Fruit fly (Drosophila melanogaster): Measurements from ENCODE around the gene Proc.
A peak's percentile ranks its signal among the peaks of the same experiment; 100 is the strongest.

Gene Proc

DNA sequence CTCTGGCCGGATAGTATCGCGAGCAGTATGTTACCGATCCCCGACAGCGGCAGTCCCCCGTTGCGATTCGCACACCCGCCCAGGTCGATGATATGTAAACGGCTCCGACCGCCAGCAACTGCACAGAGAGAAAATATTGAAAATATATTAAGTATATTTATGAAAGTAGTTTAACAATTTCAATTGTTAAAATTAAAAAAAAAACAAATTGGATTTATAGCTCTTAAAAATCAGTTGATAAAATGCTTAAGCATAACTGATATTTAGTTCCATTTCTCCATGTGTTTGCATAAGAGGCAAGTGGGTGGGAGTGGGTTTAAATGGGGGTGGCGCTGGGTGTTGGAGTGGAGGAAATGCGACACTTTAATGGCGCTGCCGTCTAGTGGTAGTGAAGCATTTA, 21.8 kb downstream of the Proc start (continued):
- TF ChIP-seq CG17829 (tag; optimal IDR thresholded peaks at IDR 0.05), result no peak
- no peak for TF ChIP-seq CG7271 (tag; optimal IDR thresholded peaks at IDR 0.05)
- no peak for TF ChIP-seq Mes4 (GFP tag; optimal IDR thresholded peaks at IDR 0.05)
- TF ChIP-seq CG30403 (GFP tag; optimal IDR thresholded peaks at IDR 0.05), result no peak
- peak; percentile 9 for TF ChIP-seq Hmr (GFP tag; optimal IDR thresholded peaks at IDR 0.05)
- TF ChIP-seq trh (GFP tag; optimal IDR thresholded peaks at IDR 0.05), result no peak
- TF ChIP-seq Fer1 (GFP tag; optimal IDR thresholded peaks at IDR 0.05), result peak; percentile 59
- TF ChIP-seq HLH54F (GFP tag; optimal IDR thresholded peaks at IDR 0.05), result no peak
- peak; percentile 47 for TF ChIP-seq CG7839 (tag; optimal IDR thresholded peaks at IDR 0.05)
- no peak for TF ChIP-seq sug (tag; optimal IDR thresholded peaks at IDR 0.05)
- 0 out of 2 replicates have a peak, but pooled peaks have one; percentile 8 for TF ChIP-seq E2f2 (GFP tag; IDR thresholded peaks at IDR 0.05)
- no peak for TF ChIP-seq CG14710 (tag; optimal IDR thresholded peaks at IDR 0.05)
- no peak for TF ChIP-seq CG33213 (GFP tag; optimal IDR thresholded peaks at IDR 0.05)
- no peak for TF ChIP-seq dmrt11E (tag; optimal IDR thresholded peaks at IDR 0.05)

DNA sequence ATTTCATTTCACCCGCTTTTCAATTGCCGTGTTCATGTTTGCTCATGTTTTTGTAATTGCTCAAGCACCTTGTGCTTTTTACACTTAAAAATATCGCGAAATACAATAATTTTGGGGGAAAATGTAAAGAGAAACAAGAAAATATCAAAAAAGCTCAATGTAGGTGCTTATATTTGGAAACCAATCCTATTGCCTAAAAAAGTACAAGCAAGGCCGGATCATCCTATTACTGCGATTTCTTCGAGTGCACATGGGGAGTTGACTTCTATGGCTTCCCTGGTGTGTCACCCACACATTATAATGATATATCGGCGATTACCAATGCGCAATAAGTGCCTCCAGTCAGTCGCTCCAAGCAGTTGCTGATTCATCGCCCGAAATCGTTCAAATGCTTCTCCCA, 30.0 kb downstream of the Proc start:
- TF ChIP-seq stwl (tag; optimal IDR thresholded peaks at IDR 0.05), result no peak
- TF ChIP-seq Scr (GFP tag; IDR thresholded peaks at IDR 0.05; ENCODE audit: partially characterized antibody), result no peak
- no peak for TF ChIP-seq CG11093 (GFP tag; IDR thresholded peaks at IDR 0.05)
- 0 out of 2 replicates have a peak, but pooled peaks have one; percentile 38 for TF ChIP-seq CG17328 (GFP tag; IDR thresholded peaks at IDR 0.05)
- TF ChIP-seq gem (tag; optimal IDR thresholded peaks at IDR 0.05), result peak; percentile 24
- no peak for TF ChIP-seq Aef1 (GFP tag; IDR thresholded peaks at IDR 0.05)
- peak; percentile 2 for TF ChIP-seq CG2120 (GFP tag; optimal IDR thresholded peaks at IDR 0.05)
- no peak for TF ChIP-seq Lhr (GFP tag; optimal IDR thresholded peaks at IDR 0.05)
- TF ChIP-seq tna (GFP tag; IDR thresholded peaks at IDR 0.05; ENCODE audit: partially characterized antibody), result no peak
- peak; percentile 23 for TF ChIP-seq lab (GFP tag; optimal IDR thresholded peaks at IDR 0.05)
- no peak for TF ChIP-seq Oli (tag; optimal IDR thresholded peaks at IDR 0.05)
- no peak for TF ChIP-seq otp (GFP tag; IDR thresholded peaks at IDR 0.05)
- no peak for TF ChIP-seq tap (tag; optimal IDR thresholded peaks at IDR 0.05)
- TF ChIP-seq jing (GFP tag; optimal IDR thresholded peaks at IDR 0.05), result no peak
- no peak for TF ChIP-seq dmrt11E (tag; optimal IDR thresholded peaks at IDR 0.05)
- TF ChIP-seq bigmax (GFP tag; optimal IDR thresholded peaks at IDR 0.05), result no peak
- TF ChIP-seq klu (GFP tag; IDR thresholded peaks at IDR 0.05), result no peak
- peak; percentile 7 for TF ChIP-seq CG18599 (GFP tag; optimal IDR thresholded peaks at IDR 0.05)
- peak; percentile 26; the same call in 1 of the 3 replicates for TF ChIP-seq dysf (GFP tag; IDR thresholded peaks at IDR 0.05)
- TF ChIP-seq bowl (GFP tag; IDR thresholded peaks at IDR 0.05), result no peak
- no peak for TF ChIP-seq CG3995 (GFP tag; optimal IDR thresholded peaks at IDR 0.05)
- TF ChIP-seq ase (GFP tag; IDR thresholded peaks at IDR 0.05), result no peak
- TF ChIP-seq CkIIα-i1 (GFP tag; IDR thresholded peaks at IDR 0.05), result no peak
- TF ChIP-seq zen2 (GFP tag; IDR thresholded peaks at IDR 0.05; ENCODE audit: partially characterized antibody), result no peak
- TF ChIP-seq sob (GFP tag; IDR thresholded peaks at IDR 0.05), result no peak
- no peak for TF ChIP-seq NK7.1 (GFP tag; optimal IDR thresholded peaks at IDR 0.05)
- peak in 1 of 2 experiments; percentile 12 for TF ChIP-seq Hr51 (GFP tag; optimal IDR thresholded peaks at IDR 0.05)
- TF ChIP-seq MESR4 (GFP tag; optimal IDR thresholded peaks at IDR 0.05), result no peak
- TF ChIP-seq sug (tag; optimal IDR thresholded peaks at IDR 0.05), result no peak
- TF ChIP-seq CG6791 (GFP tag; IDR thresholded peaks at IDR 0.05; ENCODE audit: partially characterized antibody), result no peak
- TF ChIP-seq CG15479 (GFP tag; optimal IDR thresholded peaks at IDR 0.05), result no peak
- no peak for TF ChIP-seq CG12391 (tag; optimal IDR thresholded peaks at IDR 0.05)
- 0 out of 2 replicates have a peak, but pooled peaks have one; percentile 16 for TF ChIP-seq CG6689 (GFP tag; IDR thresholded peaks at IDR 0.05)
- TF ChIP-seq Mes4 (GFP tag; optimal IDR thresholded peaks at IDR 0.05), result no peak
- peak; percentile 41; the same call in 1 of the 3 replicates for TF ChIP-seq row (GFP tag; IDR thresholded peaks at IDR 0.05)
- peak; percentile 72 for TF ChIP-seq Med (GFP tag)
- TF ChIP-seq Rfx (GFP tag; IDR thresholded peaks at IDR 0.05), result peak; percentile 34; the same call in 1 of the 2 replicates
- TF ChIP-seq Ptx1 (GFP tag; IDR thresholded peaks at IDR 0.05), result 0 out of 2 replicates have a peak, but pooled peaks have one; percentile 30

Measured in whole organism, embryonic.